Worm (Caenorhabditis elegans): Measurements from ENCODE around the gene eif-2Balpha.

ce11 chrIII:9511055-9511520 lies 31.8 kb upstream of the eif-2Balpha start, which contains the start of gene F55H2.5:
- no peak for TF ChIP-seq ama-1 (optimal IDR thresholded peaks at IDR 0.05)
- no peak for TF ChIP-seq gmeb-1 (tag; optimal IDR thresholded peaks at IDR 0.05)
- TF ChIP-seq lin-13 (GFP tag; optimal IDR thresholded peaks at IDR 0.05) = no peak
- TF ChIP-seq ceh-16 (tag; optimal IDR thresholded peaks at IDR 0.05) = no peak
- no peak for TF ChIP-seq ztf-11 (tag; optimal IDR thresholded peaks at IDR 0.05)
- no peak for TF ChIP-seq ceh-82 (tag; optimal IDR thresholded peaks at IDR 0.05)
- no peak for TF ChIP-seq unc-39 (tag; optimal IDR thresholded peaks at IDR 0.05)
- no peak for TF ChIP-seq skn-1 (tag; optimal IDR thresholded peaks at IDR 0.05)
- no peak for TF ChIP-seq zag-1 (tag; optimal IDR thresholded peaks at IDR 0.05)
- no peak for TF ChIP-seq mdl-1 (tag; optimal IDR thresholded peaks at IDR 0.05)
- no peak for TF ChIP-seq unc-62 (GFP tag; optimal IDR thresholded peaks at IDR 0.05)
- no peak for TF ChIP-seq Y55F3AM.14 (GFP tag; optimal IDR thresholded peaks at IDR 0.05)

Measured in whole organism, L2 larva.